Fruit fly (Drosophila melanogaster): ENCODE data around the gene raskol.

The raskol gene

DNA sequence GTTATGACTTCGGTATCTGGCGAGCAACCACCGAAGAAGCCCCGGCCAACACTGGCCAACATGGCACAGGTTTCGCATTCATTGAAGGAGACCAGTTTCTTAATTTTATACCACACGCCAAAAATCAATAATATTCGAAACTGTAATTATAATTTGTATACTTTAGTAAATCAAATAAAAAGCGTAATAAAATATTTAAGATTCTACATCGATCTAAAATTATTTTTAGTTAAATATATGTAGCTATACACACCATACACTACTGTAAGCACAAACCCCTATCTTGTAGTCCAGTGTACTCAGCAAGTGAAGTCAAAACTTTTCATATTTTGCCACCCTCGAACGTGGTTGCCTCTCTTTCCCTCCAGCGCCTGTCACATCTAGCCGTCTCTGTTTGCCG is 72.1 kb downstream of the raskol start (continued):
- peak; percentile 65 for TF ChIP-seq CoRest (tag; optimal IDR thresholded peaks at IDR 0.05)
- peak; percentile 43 for TF ChIP-seq D19A (tag; optimal IDR thresholded peaks at IDR 0.05)
- TF ChIP-seq en (GFP tag; optimal IDR thresholded peaks at IDR 0.05) = no peak
- TF ChIP-seq CG13424 (tag; optimal IDR thresholded peaks at IDR 0.05) = peak; percentile 62
- TF ChIP-seq CG12391 (tag; optimal IDR thresholded peaks at IDR 0.05) = peak; percentile 64
- no peak for TF ChIP-seq CG11247 (GFP tag; IDR thresholded peaks at IDR 0.05)
- TF ChIP-seq Sox102F (GFP tag; optimal IDR thresholded peaks at IDR 0.05) = peak; percentile 50
- TF ChIP-seq ems (GFP tag; optimal IDR thresholded peaks at IDR 0.05) = no peak
- peak; percentile 10 for TF ChIP-seq Spps (tag; optimal IDR thresholded peaks at IDR 0.05)
- peak in 1 of 3 experiments; percentile 71 for TF ChIP-seq lola (GFP tag; optimal IDR thresholded peaks at IDR 0.05)
- TF ChIP-seq CG15696 (tag; optimal IDR thresholded peaks at IDR 0.05) = peak; percentile 44
- no peak for TF ChIP-seq cato (GFP tag; optimal IDR thresholded peaks at IDR 0.05; ENCODE audit: borderline replicate concordance)
- peak; percentile 15 for TF ChIP-seq ewg (GFP tag; optimal IDR thresholded peaks at IDR 0.05)
- TF ChIP-seq CG6813 (GFP tag; optimal IDR thresholded peaks at IDR 0.05) = no peak
- TF ChIP-seq CG30403 (GFP tag; optimal IDR thresholded peaks at IDR 0.05) = no peak
- peak; percentile 67 for TF ChIP-seq CG2712 (tag; optimal IDR thresholded peaks at IDR 0.05)
- peak; percentile 57 for TF ChIP-seq phol (tag; optimal IDR thresholded peaks at IDR 0.05)
- peak; percentile 37 for TF ChIP-seq Med (GFP tag)
- peak; percentile 60 for TF ChIP-seq CG6689 (GFP tag; IDR thresholded peaks at IDR 0.05)
- TF ChIP-seq esg (GFP tag; conservative IDR thresholded peaks at IDR 0.05) = 0 out of 2 replicates have a peak, but pooled peaks have one; percentile 11
- peak; percentile 33 for TF ChIP-seq nerfin-1 (tag; optimal IDR thresholded peaks at IDR 0.05)
- TF ChIP-seq lab (GFP tag; optimal IDR thresholded peaks at IDR 0.05) = peak; percentile 31
- TF ChIP-seq Xrp1 (GFP tag; IDR thresholded peaks at IDR 0.05) = peak; percentile 56; the same call in 1 of the 2 replicates
- peak; percentile 41 for TF ChIP-seq CG3407 (GFP tag; optimal IDR thresholded peaks at IDR 0.05)
- no peak for TF ChIP-seq YL-1 (GFP tag; optimal IDR thresholded peaks at IDR 0.05)
- TF ChIP-seq luna (GFP tag; optimal IDR thresholded peaks at IDR 0.05) = no peak
- TF ChIP-seq CG17568 (GFP tag; optimal IDR thresholded peaks at IDR 0.05) = peak; percentile 1
- TF ChIP-seq seq (GFP tag; IDR thresholded peaks at IDR 0.05) = 0 out of 2 replicates have a peak, but pooled peaks have one; percentile 18
- no peak for TF ChIP-seq CG9932 (GFP tag; IDR thresholded peaks at IDR 0.05)
- TF ChIP-seq CG18476 (GFP tag; optimal IDR thresholded peaks at IDR 0.05) = no peak
- peak; percentile 56 for TF ChIP-seq Oli (tag; optimal IDR thresholded peaks at IDR 0.05)
- peak; percentile 4 for TF ChIP-seq CG13775 (GFP tag; optimal IDR thresholded peaks at IDR 0.05)
- peak; percentile 38 for TF ChIP-seq CG1529 (GFP tag; optimal IDR thresholded peaks at IDR 0.05)
- TF ChIP-seq Gsc (GFP tag; IDR thresholded peaks at IDR 0.05) = no peak
- TF ChIP-seq CG5245 (GFP tag; optimal IDR thresholded peaks at IDR 0.05) = no peak
- peak in 1 of 2 experiments; percentile 36 for TF ChIP-seq eve (GFP tag; optimal IDR thresholded peaks at IDR 0.05)
- TF ChIP-seq CG1603 (tag; optimal IDR thresholded peaks at IDR 0.05) = no peak
- peak; percentile 10 for TF ChIP-seq CG12659 (GFP tag; optimal IDR thresholded peaks at IDR 0.05)
- TF ChIP-seq CG10959 (GFP tag; IDR thresholded peaks at IDR 0.05) = no peak
- no peak for TF ChIP-seq Sin3A (optimal IDR thresholded peaks at IDR 0.05)
- TF ChIP-seq sima (GFP tag; optimal IDR thresholded peaks at IDR 0.05) = no peak
- TF ChIP-seq Xbp1 (GFP tag; optimal IDR thresholded peaks at IDR 0.05) = no peak
- TF ChIP-seq CG17802 (tag; optimal IDR thresholded peaks at IDR 0.05) = no peak
- TF ChIP-seq Blimp-1 (GFP tag; optimal IDR thresholded peaks at IDR 0.05) = peak; percentile 43
- TF ChIP-seq fd96Cb (tag; optimal IDR thresholded peaks at IDR 0.05) = peak; percentile 22
- peak; percentile 56 for TF ChIP-seq sens (GFP tag)
- no peak for TF ChIP-seq rib (GFP tag; IDR thresholded peaks at IDR 0.05)
- TF ChIP-seq psq (GFP tag; optimal IDR thresholded peaks at IDR 0.05) = no peak
- TF ChIP-seq row (GFP tag; IDR thresholded peaks at IDR 0.05) = peak; percentile 72
- TF ChIP-seq CG15269 (tag; optimal IDR thresholded peaks at IDR 0.05) = peak; percentile 36
- TF ChIP-seq ara (GFP tag; IDR thresholded peaks at IDR 0.05) = peak; percentile 32; the same call in 1 of the 2 replicates
